Worm (Caenorhabditis elegans) whole organism, early embryonic: ENCODE results near the gene srx-67.

ENCODE experiments used
- B0310.2 ChIP-seq: sonication (generic microtip); optimal IDR thresholded peaks from 2 replicates; lab custom pipeline; 2016; ENCODE audit warnings: mild to moderate bottlenecking, missing genetic modification characterization, missing compliant biosample characterization
- F13C5.2 ChIP-seq: sonication (generic microtip); optimal IDR thresholded peaks from 2 replicates; lab custom pipeline; 2017; ENCODE audit warnings: mild to moderate bottlenecking, missing genetic modification characterization, inconsistent platforms, missing compliant biosample characterization
- aly-1 ChIP-seq: sonication (generic microtip); optimal IDR thresholded peaks from 2 replicates; lab custom pipeline; 2016; ENCODE audit warnings: missing genetic modification characterization, missing compliant biosample characterization
- ama-1 ChIP-seq: fragments of 150-350 bp; optimal IDR thresholded peaks from 2 replicates; lab custom pipeline; 2014
- ceh-13 ChIP-seq: fragments of 200-800 bp; sonication (Bioruptor generic); optimal IDR thresholded peaks from 2 replicates; lab custom pipeline; 2018; ENCODE audit warnings: mild to moderate bottlenecking, missing genetic modification characterization, missing compliant biosample characterization
- ceh-36 ChIP-seq: sonication (generic microtip); optimal IDR thresholded peaks from 2 replicates; lab custom pipeline; 2016; ENCODE audit warnings: missing genetic modification characterization, inconsistent platforms, missing compliant biosample characterization
- ets-7 ChIP-seq: sonication (generic microtip); optimal IDR thresholded peaks from 2 replicates; lab custom pipeline; 2016; ENCODE audit warnings: missing genotype, missing genetic modification characterization, missing compliant biosample characterization
- flt-1 ChIP-seq: fragments of 200-800 bp; sonication (Bioruptor generic); IDR thresholded peaks from 2 replicates; pipeline ENCODE4 v1.3.6; 2022; ENCODE audit warnings: missing genetic modification characterization, missing compliant biosample characterization
- hmbx-1 ChIP-seq: sonication (generic microtip); optimal IDR thresholded peaks from 2 replicates; lab custom pipeline; 2016; ENCODE audit warnings: mild to moderate bottlenecking, missing genetic modification characterization, missing compliant biosample characterization
- hmg-4 ChIP-seq: fragments of 200-800 bp; sonication (Bioruptor generic); optimal IDR thresholded peaks from 2 replicates; lab custom pipeline; 2018; ENCODE audit warnings: mild to moderate bottlenecking, missing genetic modification characterization, missing compliant biosample characterization
- hnd-1 ChIP-seq: sonication (generic microtip); optimal IDR thresholded peaks from 2 replicates; lab custom pipeline; 2016; ENCODE audit warnings: missing genetic modification characterization, missing compliant biosample characterization
- pes-1 ChIP-seq: fragments of 200-800 bp; sonication (Bioruptor generic); IDR thresholded peaks from 2 replicates; pipeline ENCODE4 v1.3.6; 2022; ENCODE audit warnings: missing genetic modification reagents, missing genetic modification characterization, missing compliant biosample characterization
- scrt-1 ChIP-seq: fragments of 200-800 bp; sonication (Bioruptor generic); IDR thresholded peaks from 2 replicates; pipeline ENCODE4 v1.3.6; 2022; ENCODE audit warnings: missing genetic modification characterization, missing compliant biosample characterization
- sea-1 ChIP-seq: fragments of 200-800 bp; sonication (Bioruptor generic); conservative IDR thresholded peaks from 2 replicates; pipeline ENCODE4 v1.3.6; 2022; ENCODE audit warnings: missing genetic modification characterization, missing compliant biosample characterization
- tbx-11 ChIP-seq: fragments of 200-800 bp; sonication (Bioruptor generic); IDR thresholded peaks from 2 replicates; pipeline ENCODE4 v1.3.6; 2022; ENCODE audit warnings: missing genetic modification characterization, missing compliant biosample characterization
- tbx-37 ChIP-seq: fragments of 200-800 bp; sonication (Bioruptor generic); conservative IDR thresholded peaks from 2 replicates; pipeline ENCODE4 v1.3.6; 2022; ENCODE audit warnings: missing genetic modification reagents, missing genetic modification characterization, missing compliant biosample characterization
- tra-4 ChIP-seq: sonication (generic microtip); optimal IDR thresholded peaks from 2 replicates; lab custom pipeline; 2017; ENCODE audit warnings: missing genetic modification characterization, missing compliant biosample characterization

Gene srx-67

DNA sequence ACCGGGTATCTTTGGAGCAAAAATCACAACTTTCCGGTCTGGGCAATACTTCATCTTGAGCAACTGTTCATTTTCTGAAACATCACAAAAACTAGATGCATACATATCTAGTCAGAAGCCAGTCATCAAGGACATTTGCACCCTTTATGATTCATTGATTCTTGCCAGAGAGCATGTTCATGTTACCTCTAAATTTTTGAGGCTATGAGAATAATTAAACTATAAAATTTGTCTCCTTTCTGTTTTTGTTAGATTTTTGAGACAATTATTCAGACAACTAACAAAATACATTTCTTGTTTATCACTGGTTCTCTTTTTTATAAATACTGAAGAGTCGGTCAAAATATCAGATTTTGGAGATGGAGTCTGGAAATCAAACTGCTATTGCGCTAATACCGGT is at the start of gene srx-67:
Gene srx-67 (plus strand): TSS at position 301 of the 400 bp plus-strand sequence.
- TF ChIP-seq B0310.2 (tag; lab: Kevin White, UChicago): no peak

DNA sequence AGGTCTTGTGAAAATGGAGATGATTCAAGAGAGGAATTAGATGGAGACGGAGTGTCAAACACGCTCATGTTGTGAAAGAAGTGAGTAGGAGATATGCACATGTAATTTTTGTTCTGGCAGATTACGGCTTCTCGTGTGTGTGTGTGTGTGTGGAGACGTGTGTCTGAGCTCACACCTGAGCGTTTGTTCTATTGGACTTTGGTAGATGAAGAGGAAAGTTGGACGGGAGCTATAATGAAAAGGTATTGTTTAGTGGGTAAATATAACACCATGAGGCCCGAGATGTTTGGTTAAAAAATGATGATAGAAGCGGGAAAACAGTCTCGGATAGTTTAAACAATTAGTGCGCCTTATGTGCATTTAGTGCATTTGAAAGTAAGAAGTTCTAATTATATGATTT is 47.7 kb upstream of the srx-67 start, which contains the start of gene nhr-157:
Gene nhr-157 (minus strand): TSS at position 101 of the 400 bp plus-strand sequence.
- TF ChIP-seq ceh-36 (tag; lab: Kevin White, UChicago) (no peak), tbx-11 (GFP tag; lab: Robert Waterston, UW) (no peak), ceh-13 (GFP tag; lab: Kevin White, UChicago) (no peak), tbx-37 (GFP tag; lab: Robert Waterston, UW) (no peak), sea-1 (GFP tag; lab: Robert Waterston, UW) (no peak), flt-1 (GFP tag; lab: Robert Waterston, UW) (no peak), ets-7 (tag; lab: Kevin White, UChicago) (no peak), B0310.2 (tag; lab: Kevin White, UChicago) (no peak)

DNA sequence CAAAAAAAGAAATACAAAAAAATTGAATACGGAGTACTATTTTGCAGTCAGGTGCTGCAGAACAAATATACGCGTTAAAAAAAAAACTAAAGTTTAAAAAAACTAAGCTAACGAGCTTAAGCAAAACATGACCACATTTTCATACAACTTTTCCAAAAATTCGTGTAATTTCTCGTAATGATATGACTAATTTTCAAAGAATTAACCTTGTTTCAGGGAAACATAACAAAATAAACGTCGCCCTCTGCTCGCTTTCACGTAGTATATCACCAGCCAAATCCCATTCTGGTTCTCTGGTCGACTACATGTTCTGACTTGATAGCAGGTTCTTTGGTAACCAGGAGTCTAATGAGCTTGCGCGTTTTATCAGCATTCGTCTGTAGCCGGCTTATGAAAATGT is 46.2 kb upstream of the srx-67 start:
- TF ChIP-seq F13C5.2 (tag; lab: Kevin White, UChicago): no peak
- no peak for TF ChIP-seq ama-1
- TF ChIP-seq tbx-37 (GFP tag; lab: Robert Waterston, UW): no peak
- TF ChIP-seq B0310.2 (tag; lab: Kevin White, UChicago): no peak

DNA sequence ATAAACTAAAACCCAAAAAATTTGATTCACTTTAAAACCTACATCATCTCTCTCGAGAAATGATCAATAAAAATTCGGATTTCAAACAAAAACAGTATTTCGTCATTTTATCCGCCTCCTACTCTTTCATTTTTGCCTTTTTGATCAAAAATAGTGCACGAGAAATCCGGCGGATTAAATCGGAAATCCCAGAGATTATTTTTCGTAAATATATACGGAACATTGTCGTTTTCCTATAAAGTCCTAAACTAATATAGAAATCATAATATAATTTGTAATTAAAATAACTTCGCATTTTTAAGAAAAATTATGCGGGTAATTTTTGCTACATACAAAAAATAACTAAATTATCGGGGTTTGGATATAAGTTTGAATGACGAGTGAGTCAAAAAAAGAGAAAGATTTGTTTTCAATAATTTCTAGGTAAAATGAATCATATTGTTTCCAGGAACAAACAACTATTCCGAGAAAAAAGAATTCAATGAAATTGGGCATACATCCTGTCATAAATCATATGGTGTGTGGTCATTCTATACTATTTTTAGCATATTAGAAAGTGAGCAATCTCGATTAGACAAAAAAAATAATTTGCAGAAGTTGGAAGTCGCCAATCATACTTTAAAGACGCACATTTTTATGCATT is 42.4 kb upstream of the srx-67 start, which contains the start of gene nhr-158:
Gene nhr-158 (minus strand): TSS at position 51 of the 643 bp plus-strand sequence.
- no peak for TF ChIP-seq tbx-11 (GFP tag; lab: Robert Waterston, UW)

DNA sequence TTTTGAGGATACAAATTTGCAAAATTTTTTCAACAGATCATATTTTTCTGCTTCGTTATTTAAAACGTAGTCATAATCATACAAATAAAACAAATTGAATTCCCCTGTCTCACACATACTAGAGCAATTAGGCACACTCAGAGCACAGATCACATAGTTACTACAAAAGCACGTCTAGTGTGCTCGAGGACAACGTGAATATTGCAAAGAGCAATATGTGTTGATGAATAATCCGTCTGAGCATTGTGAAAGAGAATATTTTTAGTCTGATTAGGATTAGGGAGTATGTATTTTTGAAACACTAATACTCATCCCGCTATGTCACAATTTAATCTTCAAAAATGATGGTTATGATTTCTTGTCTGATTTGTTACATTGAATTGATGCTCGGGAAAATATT is 39.3 kb upstream of the srx-67 start:
- TF ChIP-seq B0310.2 (tag; lab: Kevin White, UChicago): no peak
- no peak for TF ChIP-seq ceh-36 (tag; lab: Kevin White, UChicago)
- no peak for TF ChIP-seq ama-1
- TF ChIP-seq hmbx-1: no peak
- TF ChIP-seq tra-4 (tag; lab: Kevin White, UChicago): no peak
- no peak for TF ChIP-seq F13C5.2 (tag; lab: Kevin White, UChicago)
- no peak for TF ChIP-seq hnd-1
- no peak for TF ChIP-seq ceh-13 (GFP tag; lab: Kevin White, UChicago)
- TF ChIP-seq hmg-4 (GFP tag; lab: Kevin White, UChicago): no peak
- TF ChIP-seq scrt-1 (GFP tag; lab: Robert Waterston, UW): no peak
- TF ChIP-seq tbx-11 (GFP tag; lab: Robert Waterston, UW): no peak
- no peak for TF ChIP-seq ets-7 (tag; lab: Kevin White, UChicago)
- no peak for TF ChIP-seq tbx-37 (GFP tag; lab: Robert Waterston, UW)
- TF ChIP-seq aly-1 (tag; lab: Kevin White, UChicago): no peak
- no peak for TF ChIP-seq pes-1 (GFP tag; lab: Robert Waterston, UW)

DNA sequence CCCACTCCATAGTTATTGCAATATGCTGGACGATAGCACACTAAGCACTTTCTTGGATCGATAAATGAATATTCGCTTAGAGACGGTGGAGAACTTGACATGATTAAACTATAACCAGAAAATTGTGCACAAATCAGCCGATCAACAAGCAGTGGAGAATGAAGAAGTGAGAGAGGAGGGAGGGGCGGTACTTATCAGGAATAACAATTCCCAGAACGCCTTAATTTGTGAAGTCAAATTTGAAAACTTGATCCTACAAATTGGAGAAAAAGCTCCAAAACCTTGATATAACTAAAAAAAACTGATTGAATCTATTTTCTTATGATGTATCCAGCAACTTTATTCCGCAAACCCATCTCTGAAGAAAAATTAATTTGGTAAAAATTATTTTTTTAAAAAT is 38.4 kb upstream of the srx-67 start, which contains the start of gene nhr-159:
Gene nhr-159 (minus strand): TSS at position 101 of the 400 bp plus-strand sequence.
- TF ChIP-seq pes-1 (GFP tag; lab: Robert Waterston, UW) (no peak), tbx-11 (GFP tag; lab: Robert Waterston, UW) (no peak), F13C5.2 (tag; lab: Kevin White, UChicago) (no peak), aly-1 (tag; lab: Kevin White, UChicago) (no peak), hmg-4 (GFP tag; lab: Kevin White, UChicago) (no peak), ets-7 (tag; lab: Kevin White, UChicago) (no peak), hnd-1 (no peak), sea-1 (GFP tag; lab: Robert Waterston, UW) (no peak), ceh-13 (GFP tag; lab: Kevin White, UChicago) (no peak), ceh-36 (tag; lab: Kevin White, UChicago) (no peak), tbx-37 (GFP tag; lab: Robert Waterston, UW) (no peak), B0310.2 (tag; lab: Kevin White, UChicago) (no peak), tra-4 (tag; lab: Kevin White, UChicago) (no peak)

DNA sequence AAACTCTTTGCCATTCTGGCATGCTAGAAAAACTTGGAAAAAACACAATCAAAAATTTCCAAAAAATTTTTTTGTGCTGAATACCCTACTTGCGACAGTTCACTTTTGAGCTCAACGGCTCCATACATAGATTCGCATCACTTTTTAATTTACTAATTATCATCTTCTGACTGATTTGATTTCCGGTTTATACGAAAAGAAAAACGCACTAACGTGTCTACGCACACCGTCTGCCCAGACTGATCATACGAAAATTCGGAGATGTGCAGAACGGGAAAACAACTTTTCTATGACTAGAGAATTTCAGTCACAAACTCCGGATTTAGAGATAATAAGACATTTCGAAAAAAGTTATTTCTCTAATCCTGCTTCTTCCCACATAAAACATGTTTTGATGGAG is 32.0 kb upstream of the srx-67 start:
- no peak for TF ChIP-seq B0310.2 (tag; lab: Kevin White, UChicago)
- no peak for TF ChIP-seq ceh-36 (tag; lab: Kevin White, UChicago)
- TF ChIP-seq ets-7 (tag; lab: Kevin White, UChicago): no peak
- no peak for TF ChIP-seq flt-1 (GFP tag; lab: Robert Waterston, UW)
- no peak for TF ChIP-seq aly-1 (tag; lab: Kevin White, UChicago)
- no peak for TF ChIP-seq tra-4 (tag; lab: Kevin White, UChicago)
- TF ChIP-seq F13C5.2 (tag; lab: Kevin White, UChicago): no peak
- no peak for TF ChIP-seq hmbx-1
- no peak for TF ChIP-seq ceh-13 (GFP tag; lab: Kevin White, UChicago)
- no peak for TF ChIP-seq pes-1 (GFP tag; lab: Robert Waterston, UW)
- no peak for TF ChIP-seq hnd-1
- no peak for TF ChIP-seq scrt-1 (GFP tag; lab: Robert Waterston, UW)
- TF ChIP-seq ama-1: no peak
- no peak for TF ChIP-seq tbx-11 (GFP tag; lab: Robert Waterston, UW)
- no peak for TF ChIP-seq hmg-4 (GFP tag; lab: Kevin White, UChicago)
- no peak for TF ChIP-seq sea-1 (GFP tag; lab: Robert Waterston, UW)

DNA sequence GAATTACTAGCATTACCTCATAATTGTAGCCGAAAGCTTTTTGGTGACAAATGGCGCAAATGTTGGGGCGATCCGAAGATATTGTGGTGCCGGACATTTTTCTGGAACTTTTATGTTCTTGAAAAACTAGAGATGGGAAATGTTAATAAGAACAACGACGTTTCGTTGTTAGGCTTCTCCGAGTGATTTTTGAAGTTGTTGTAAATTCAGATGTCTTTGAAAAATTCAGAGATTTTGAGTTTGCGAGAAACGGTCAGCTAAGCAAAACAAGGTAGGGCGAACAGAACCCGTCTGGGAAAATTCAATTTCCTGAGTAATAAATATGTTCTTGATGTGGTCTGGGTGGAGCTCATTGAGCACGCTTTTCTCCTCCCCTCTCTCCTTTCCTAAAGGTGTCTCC is 30.5 kb upstream of the srx-67 start, which contains the start of gene nhr-124:
Gene nhr-124 (minus strand): TSS at position 101 of the 400 bp plus-strand sequence.
- TF ChIP-seq sea-1 (GFP tag; lab: Robert Waterston, UW) (no peak), hnd-1 (no peak), ceh-13 (GFP tag; lab: Kevin White, UChicago) (no peak), tra-4 (tag; lab: Kevin White, UChicago) (no peak), hmbx-1 (no peak), ama-1 (no peak), hmg-4 (GFP tag; lab: Kevin White, UChicago) (no peak), tbx-11 (GFP tag; lab: Robert Waterston, UW) (no peak)
